Worm (Caenorhabditis elegans) whole organism, midembryonic: ENCODE measurements around the gene pas-1.

Source experiments
- cog-1 ChIP-seq: sonication (generic microtip); optimal IDR thresholded peaks from 2 replicates; lab custom pipeline; 2016; ENCODE audit warnings: missing genetic modification characterization, missing compliant biosample characterization
- med-1 ChIP-seq: sonication (generic microtip); optimal IDR thresholded peaks from 2 replicates; lab custom pipeline; 2017; ENCODE audit warnings: missing genetic modification characterization, mild to moderate bottlenecking, missing compliant biosample characterization, antibody characterized with exemption, missing genetic modification reagents; ENCODE audit not compliant: insufficient read depth
- tab-1 ChIP-seq: fragments of 200-800 bp; sonication (Bioruptor generic); IDR thresholded peaks from 2 replicates; pipeline ENCODE4 v1.3.6; 2022; ENCODE audit warnings: missing genetic modification characterization, missing compliant biosample characterization
- ztf-23 ChIP-seq: fragments of 200-800 bp; sonication (Bioruptor generic); IDR thresholded peaks from 2 replicates; pipeline ENCODE4 v1.3.6; 2022; ENCODE audit warnings: missing genetic modification reagents, missing genetic modification characterization, missing compliant biosample characterization
- ztf-29 ChIP-seq: fragments of 200-800 bp; sonication (Bioruptor generic); IDR thresholded peaks from 2 replicates; pipeline ENCODE4 v1.3.6; 2022; ENCODE audit warnings: missing genetic modification reagents, missing genetic modification characterization, missing compliant biosample characterization

- TF ChIP-seq tab-1 (GFP tag; lab: Robert Waterston, UW) (no peak), cog-1 (no peak), ztf-29 (GFP tag; lab: Robert Waterston, UW) (no peak), ztf-23 (GFP tag; lab: Robert Waterston, UW) (no peak), med-1 (GFP tag; lab: Kevin White, UChicago) (no peak)
Measured at ce11 chrV:14446453-14446852, 24.0 kb upstream of the pas-1 start.
